Fruit fly (Drosophila melanogaster) whole organism, embryonic: ENCODE measurements around the gene Cyp4ac1.

Source experiments
- Blimp-1 ChIP-seq: fragments of 200-800 bp; sonication (Bioruptor generic); optimal IDR thresholded peaks from 3 replicates; lab custom pipeline; 2018; ENCODE audit warnings: missing biosample characterization, missing genetic modification characterization, mild to moderate bottlenecking, moderate library complexity, missing genetic modification reagents
- CG10366 ChIP-seq: fragments of 200-800 bp; sonication (Bioruptor generic); IDR thresholded peaks from 2 replicates; pipeline ENCODE4 v1.3.6; 2022; ENCODE audit warnings: missing biosample characterization, missing genetic modification characterization
- CG12104 ChIP-seq: fragments of 200-800 bp; sonication (Bioruptor generic); optimal IDR thresholded peaks from 3 replicates; lab custom pipeline; 2016; ENCODE audit warnings: missing biosample characterization, missing genetic modification characterization
- CG17612 ChIP-seq: fragments of 200-800 bp; sonication (Bioruptor generic); IDR thresholded peaks from 2 replicates; pipeline ENCODE4 v1.3.6; 2022; ENCODE audit warnings: missing biosample characterization, missing genetic modification characterization
- CG30020 ChIP-seq: fragments of 200-800 bp; optimal IDR thresholded peaks from 2 replicates; lab custom pipeline; 2019; ENCODE audit warnings: missing biosample characterization, mild to moderate bottlenecking, missing genetic modification characterization, moderate library complexity
- CG34376 ChIP-seq: fragments of 200-800 bp; sonication (Bioruptor generic); optimal IDR thresholded peaks from 2 replicates; lab custom pipeline; 2018; ENCODE audit warnings: missing biosample characterization, mild to moderate bottlenecking, missing genetic modification characterization
- CG4282 ChIP-seq: fragments of 200-800 bp; sonication (Bioruptor generic); optimal IDR thresholded peaks from 2 replicates; lab custom pipeline; 2016; ENCODE audit warnings: missing biosample characterization, missing genetic modification characterization
- CG4730 ChIP-seq: fragments of 200-800 bp; sonication (Bioruptor generic); IDR thresholded peaks from 2 replicates; pipeline ENCODE4 v1.3.6; 2022; ENCODE audit warnings: missing biosample characterization, missing genetic modification characterization
- CG5180 ChIP-seq: fragments of 200-800 bp; sonication (Bioruptor generic); optimal IDR thresholded peaks from 3 replicates; lab custom pipeline; 2017; ENCODE audit warnings: missing biosample characterization, missing genetic modification characterization, mild to moderate bottlenecking, moderate library complexity, missing genetic modification reagents
- CG5245 ChIP-seq: fragments of 200-800 bp; sonication (Bioruptor generic); optimal IDR thresholded peaks from 3 replicates; lab custom pipeline; 2016; ENCODE audit warnings: missing biosample characterization, missing genetic modification characterization
- CG7357 ChIP-seq: fragments of 200-800 bp; sonication (Bioruptor generic); IDR thresholded peaks from 3 replicates; pipeline ENCODE4 v1.3.6; 2022; ENCODE audit warnings: missing biosample characterization, missing genetic modification characterization
- CG7963 ChIP-seq: fragments of 200-800 bp; sonication (Bioruptor generic); IDR thresholded peaks from 3 replicates; pipeline ENCODE4 v1.3.6; 2022; ENCODE audit warnings: missing biosample characterization, missing genetic modification characterization; ENCODE audit not compliant: partially characterized antibody
- CG9437 ChIP-seq: fragments of 200-800 bp; sonication (Bioruptor generic); optimal IDR thresholded peaks from 2 replicates; lab custom pipeline; 2018; ENCODE audit warnings: missing biosample characterization, mild to moderate bottlenecking, missing genetic modification characterization
- Chrac-16 ChIP-seq: fragments of 200-800 bp; sonication (Bioruptor generic); optimal IDR thresholded peaks from 3 replicates; lab custom pipeline; 2016; ENCODE audit warnings: missing biosample characterization, missing genetic modification characterization
- Doc3 ChIP-seq: fragments of 200-800 bp; sonication (Bioruptor generic); IDR thresholded peaks from 3 replicates; pipeline ENCODE4 v1.3.6; 2022; ENCODE audit warnings: missing biosample characterization, missing genetic modification characterization; ENCODE audit not compliant: partially characterized antibody
- Eip74EF ChIP-seq, 2 experiments: fragments of 200-800 bp in 1 of 2; fragments of >200 bp in 1 of 2; sonication (Bioruptor generic) in 1 of 2; optimal IDR thresholded peaks; 2 replicates each; lab custom pipeline; 2017 to 2019; ENCODE audit warnings: missing biosample characterization in 2 of 2, missing genetic modification characterization in 2 of 2, mild to moderate bottlenecking in 1 of 2, moderate library complexity in 1 of 2
- Fer3 ChIP-seq: fragments of 200-800 bp; sonication (Bioruptor generic); optimal IDR thresholded peaks from 2 replicates; lab custom pipeline; 2018; ENCODE audit warnings: missing biosample characterization, mild to moderate bottlenecking, missing genetic modification characterization, moderate library complexity
- H15 ChIP-seq: fragments of 200-800 bp; sonication (Bioruptor generic); IDR thresholded peaks from 3 replicates; pipeline ENCODE4 v1.3.6; 2022; ENCODE audit warnings: missing biosample characterization, missing genetic modification characterization
- Hey ChIP-seq: fragments of 200-800 bp; sonication (Bioruptor generic); optimal IDR thresholded peaks from 3 replicates; lab custom pipeline; 2018; ENCODE audit warnings: missing biosample characterization, mild to moderate bottlenecking, missing genetic modification characterization
- Hr51 ChIP-seq, 2 experiments: fragments of 200-800 bp; sonication (Bioruptor generic); optimal IDR thresholded peaks; 2 replicates in 1 of 2; 3 replicates in 1 of 2; lab custom pipeline; 2016 to 2018; ENCODE audit warnings: missing biosample characterization in 2 of 2, missing genetic modification characterization in 2 of 2, mild to moderate bottlenecking in 1 of 2, moderate library complexity in 1 of 2
- Mad ChIP-seq: fragments of 200-800 bp; sonication (Bioruptor generic); optimal IDR thresholded peaks from 2 replicates; lab custom pipeline; 2016; ENCODE audit warnings: missing biosample characterization, missing genetic modification characterization
- Med ChIP-seq: fragments of 200-800 bp; sonication (Bioruptor generic); peaks from one replicate; lab custom pipeline; 2016; ENCODE audit warnings: missing biosample characterization, missing genetic modification characterization, mild to moderate bottlenecking, inconsistent platforms, moderate library complexity
- Mrtf ChIP-seq: fragments of 200-800 bp; sonication (Bioruptor generic); IDR thresholded peaks from 3 replicates; pipeline ENCODE4 v1.3.6; 2022; ENCODE audit warnings: missing biosample characterization, missing genetic modification characterization
- Nf-YB ChIP-seq: fragments of 200-800 bp; sonication (Bioruptor generic); optimal IDR thresholded peaks from 3 replicates; lab custom pipeline; 2019; ENCODE audit warnings: missing biosample characterization, mild to moderate bottlenecking, missing genetic modification characterization, moderate library complexity
- Optix ChIP-seq: fragments of 200-800 bp; sonication (Bioruptor generic); IDR thresholded peaks from 3 replicates; pipeline ENCODE4 v1.3.6; 2022; ENCODE audit warnings: missing biosample characterization, missing genetic modification characterization
- Pdp1 ChIP-seq, 2 experiments: fragments of 200-800 bp; sonication (Bioruptor generic); optimal IDR thresholded peaks; 3 replicates each; lab custom pipeline; 2016; ENCODE audit warnings: missing biosample characterization in 2 of 2, missing genetic modification characterization in 2 of 2, mild to moderate bottlenecking in 1 of 2, moderate library complexity in 1 of 2
- Tbp ChIP-seq: fragments of >200 bp; optimal IDR thresholded peaks from 2 replicates; lab custom pipeline; 2018; ENCODE audit warnings: missing biosample characterization, missing genetic modification characterization
- ab ChIP-seq: fragments of 200-800 bp; sonication (Bioruptor generic); optimal IDR thresholded peaks from 2 replicates; lab custom pipeline; 2016; ENCODE audit warnings: missing biosample characterization, missing genetic modification characterization
- bsh ChIP-seq, 2 experiments: fragments of 200-800 bp; sonication (Bioruptor generic); optimal IDR thresholded peaks; 2 replicates each; lab custom pipeline; 2017 to 2018; ENCODE audit warnings: mild to moderate bottlenecking in 2 of 2, missing biosample characterization in 2 of 2, missing genetic modification characterization in 2 of 2, moderate library complexity in 1 of 2
- corto ChIP-seq: fragments of 200-800 bp; sonication (Bioruptor generic); optimal IDR thresholded peaks from 2 replicates; lab custom pipeline; 2016; ENCODE audit warnings: missing biosample characterization, mild to moderate bottlenecking, missing genetic modification characterization, moderate library complexity
- da ChIP-seq: fragments of 200-800 bp; sonication (Bioruptor generic); optimal IDR thresholded peaks from 2 replicates; lab custom pipeline; 2016; ENCODE audit warnings: missing biosample characterization, missing genetic modification characterization
- exex ChIP-seq: fragments of 200-800 bp; sonication (Bioruptor generic); optimal IDR thresholded peaks from 4 replicates; lab custom pipeline; 2018; ENCODE audit warnings: missing biosample characterization, mild to moderate bottlenecking, missing genetic modification characterization, moderate library complexity
- ham ChIP-seq: fragments of 200-800 bp; sonication (Bioruptor generic); IDR thresholded peaks from 2 replicates; pipeline ENCODE4 v1.3.6; 2022; ENCODE audit warnings: missing biosample characterization, missing genetic modification characterization
- lbe ChIP-seq: fragments of 200-800 bp; sonication (Bioruptor generic); optimal IDR thresholded peaks from 2 replicates; lab custom pipeline; 2016; ENCODE audit warnings: missing biosample characterization, mild to moderate bottlenecking, missing genetic modification characterization
- nom ChIP-seq: fragments of 200-800 bp; sonication (Bioruptor generic); optimal IDR thresholded peaks from 2 replicates; lab custom pipeline; 2017; ENCODE audit warnings: missing biosample characterization, missing genetic modification characterization, mild to moderate bottlenecking, moderate library complexity, missing genetic modification reagents
- psq ChIP-seq: fragments of 200-800 bp; sonication (Bioruptor generic); optimal IDR thresholded peaks from 2 replicates; lab custom pipeline; 2017; ENCODE audit warnings: missing biosample characterization, missing genetic modification characterization
- ro ChIP-seq: fragments of 200-800 bp; sonication (Bioruptor generic); IDR thresholded peaks from 2 replicates; pipeline ENCODE4 v1.3.6; 2022; ENCODE audit warnings: missing biosample characterization, missing genetic modification characterization
- shn ChIP-seq: fragments of 200-800 bp; sonication (Bioruptor generic); optimal IDR thresholded peaks from 3 replicates; lab custom pipeline; 2016; ENCODE audit warnings: missing biosample characterization, missing genetic modification characterization
- ssp ChIP-seq: fragments of 200-800 bp; sonication (Bioruptor generic); IDR thresholded peaks from 2 replicates; pipeline ENCODE4 v1.3.6; 2022; ENCODE audit warnings: missing biosample characterization, missing genetic modification characterization
- sug ChIP-seq: fragments of 200-800 bp; optimal IDR thresholded peaks from 2 replicates; lab custom pipeline; 2019; ENCODE audit warnings: missing biosample characterization, mild to moderate bottlenecking, missing genetic modification characterization, moderate library complexity
- wor ChIP-seq: fragments of 200-800 bp; sonication (Bioruptor generic); IDR thresholded peaks from 2 replicates; pipeline ENCODE4 v1.3.6; 2022; ENCODE audit warnings: missing biosample characterization, missing genetic modification characterization

Cyp4ac1 gene

DNA sequence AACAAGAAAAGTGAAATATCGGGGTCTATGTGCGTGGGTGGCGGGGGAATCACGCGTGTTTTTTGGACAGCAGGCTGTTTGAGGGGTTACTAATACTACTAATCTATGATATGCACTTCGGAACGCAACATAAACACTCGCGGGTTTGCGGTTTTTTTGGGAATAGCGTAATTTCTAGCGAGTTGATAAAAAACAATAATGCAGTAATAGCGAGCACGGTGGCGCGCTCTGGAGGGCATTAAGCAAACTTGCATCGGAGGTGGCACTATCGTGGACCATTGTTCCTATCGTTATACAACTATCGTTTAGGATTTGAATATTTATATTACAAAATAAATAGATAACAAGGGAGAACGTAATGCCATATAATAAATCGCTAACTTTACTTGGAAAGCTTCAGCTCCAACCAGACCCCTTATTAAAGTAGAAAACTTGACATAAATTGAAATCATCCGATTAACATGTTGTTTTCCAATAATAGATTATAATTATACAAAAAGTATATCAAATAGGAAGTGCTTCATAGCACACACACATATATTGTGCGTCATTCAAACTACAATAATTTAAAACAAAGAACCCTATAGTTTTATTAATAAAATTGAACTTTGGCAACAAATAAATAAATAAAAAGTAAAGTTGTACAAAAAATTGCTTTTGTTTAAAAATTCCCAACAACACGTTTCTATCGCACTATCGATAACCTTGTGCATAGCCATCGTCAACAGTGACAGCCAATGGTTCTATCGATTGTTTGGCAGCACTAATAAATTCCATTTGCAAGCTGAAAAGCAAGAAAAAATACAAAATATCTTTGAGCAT lies 14.7 kb downstream of the Cyp4ac1 start, which contains the start of the genes Nin and Bub1 (continued):
- TF ChIP-seq Eip74EF (GFP tag; optimal IDR thresholded peaks at IDR 0.05; lab: Kevin White, UChicago) (no peak), CG5245 (GFP tag; lab: Kevin White, UChicago) (peak; percentile 22), CG4282 (GFP tag; lab: Kevin White, UChicago) (no peak), Nf-YB (GFP tag; lab: Kevin White, UChicago) (no peak), CG10366 (GFP tag; lab: Robert Waterston, UW) (no peak; the same call in 1 of the 2 replicates), shn (GFP tag; lab: Kevin White, UChicago) (peak; percentile 11), ssp (GFP tag; lab: Robert Waterston, UW) (no peak), H15 (GFP tag; lab: Robert Waterston, UW) (no peak), CG30020 (peak; percentile 46), Mad (no peak), Blimp-1 (GFP tag; lab: Kevin White, UChicago) (no peak), CG12104 (GFP tag; lab: Kevin White, UChicago) (no peak)

DNA sequence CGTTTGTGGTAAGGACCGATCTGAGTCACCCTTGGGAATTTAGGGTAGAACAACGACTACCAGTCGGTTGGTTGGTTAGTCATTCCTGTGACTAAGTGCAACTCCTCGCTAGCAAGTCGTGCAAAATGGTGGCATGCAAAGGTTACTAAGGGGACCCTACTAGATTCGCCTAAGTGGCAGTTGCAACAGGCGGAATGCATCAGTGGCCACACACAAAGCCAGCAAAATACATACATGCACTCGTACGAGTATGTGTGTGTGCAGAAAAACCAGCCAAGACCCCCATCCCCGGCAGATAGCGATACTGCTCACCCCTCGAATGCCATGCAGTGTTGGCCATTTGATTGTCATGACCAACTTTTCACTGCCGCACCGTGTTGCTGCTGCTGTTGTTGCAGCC lies 21.0 kb downstream of the Cyp4ac1 start:
- TF ChIP-seq Chrac-16, result no peak
- TF ChIP-seq Doc3, result 0 out of 3 replicates have a peak, but pooled peaks have one; percentile 16
- peak; percentile 64 for TF ChIP-seq nom
- no peak for TF ChIP-seq bsh (GFP tag; optimal IDR thresholded peaks at IDR 0.05; lab: Kevin White, UChicago)
- TF ChIP-seq CG5180, result peak; percentile 35

DNA sequence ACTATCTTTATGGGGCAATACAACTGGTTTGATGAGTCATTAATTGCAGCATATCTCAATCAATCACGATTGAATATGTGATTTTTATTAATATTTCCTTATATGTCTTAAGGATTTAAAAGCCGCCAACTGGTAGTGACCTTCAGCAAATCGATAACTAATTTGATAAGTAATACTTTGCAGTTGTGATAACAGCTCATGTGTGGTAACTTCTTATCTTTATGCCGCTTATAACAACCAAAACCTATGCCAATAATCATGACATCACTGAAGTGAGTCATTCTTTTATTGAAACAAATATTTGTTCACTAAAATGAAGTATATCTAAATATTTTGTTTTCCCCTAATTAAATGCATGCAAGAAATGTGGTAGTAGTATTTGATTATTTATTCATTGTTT lies 22.1 kb downstream of the Cyp4ac1 start:
- TF ChIP-seq Pdp1 (GFP tag; optimal IDR thresholded peaks at IDR 0.05; lab: Kevin White, UChicago) (peak in 1 of 2 experiments; percentile 29), ro (no peak), wor (GFP tag; lab: Robert Waterston, UW) (no peak), exex (tag; lab: Kevin White, UChicago) (peak; percentile 48), sug (tag; lab: Kevin White, UChicago) (peak; percentile 95), CG34376 (peak; percentile 0)

DNA sequence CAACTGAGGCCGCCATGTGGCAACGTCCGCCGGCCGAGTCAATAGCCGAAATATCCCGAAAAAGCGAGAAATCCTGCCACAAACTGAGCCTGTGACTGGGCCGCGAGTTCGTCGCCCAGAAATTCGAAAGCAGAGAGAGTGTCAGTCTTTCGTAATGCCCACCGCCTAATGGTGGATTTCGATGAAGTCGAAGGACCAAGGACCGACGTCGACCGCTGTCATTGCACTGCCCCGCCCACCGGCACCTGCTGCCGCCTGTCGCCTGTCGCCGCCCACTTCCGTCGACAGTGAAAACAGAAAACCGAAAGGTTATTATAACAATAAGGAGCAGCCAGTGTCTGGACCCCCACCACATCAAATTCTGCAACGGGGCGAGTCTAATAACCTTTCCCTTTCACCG lies 22.8 kb downstream of the Cyp4ac1 start:
- no peak for TF ChIP-seq CG17612 (GFP tag; lab: Robert Waterston, UW)
- TF ChIP-seq Tbp (GFP tag; lab: Kevin White, UChicago), result no peak
- TF ChIP-seq ham (GFP tag; lab: Robert Waterston, UW), result no peak
- 0 out of 3 replicates have a peak, but pooled peaks have one; percentile 35 for TF ChIP-seq CG7963 (GFP tag; lab: Robert Waterston, UW)
- TF ChIP-seq Hey (tag; lab: Kevin White, UChicago), result no peak
- TF ChIP-seq CG7357, result no peak
- TF ChIP-seq psq (GFP tag; lab: Kevin White, UChicago), result no peak
- TF ChIP-seq Med (GFP tag; lab: Kevin White, UChicago), result peak; percentile 68

DNA sequence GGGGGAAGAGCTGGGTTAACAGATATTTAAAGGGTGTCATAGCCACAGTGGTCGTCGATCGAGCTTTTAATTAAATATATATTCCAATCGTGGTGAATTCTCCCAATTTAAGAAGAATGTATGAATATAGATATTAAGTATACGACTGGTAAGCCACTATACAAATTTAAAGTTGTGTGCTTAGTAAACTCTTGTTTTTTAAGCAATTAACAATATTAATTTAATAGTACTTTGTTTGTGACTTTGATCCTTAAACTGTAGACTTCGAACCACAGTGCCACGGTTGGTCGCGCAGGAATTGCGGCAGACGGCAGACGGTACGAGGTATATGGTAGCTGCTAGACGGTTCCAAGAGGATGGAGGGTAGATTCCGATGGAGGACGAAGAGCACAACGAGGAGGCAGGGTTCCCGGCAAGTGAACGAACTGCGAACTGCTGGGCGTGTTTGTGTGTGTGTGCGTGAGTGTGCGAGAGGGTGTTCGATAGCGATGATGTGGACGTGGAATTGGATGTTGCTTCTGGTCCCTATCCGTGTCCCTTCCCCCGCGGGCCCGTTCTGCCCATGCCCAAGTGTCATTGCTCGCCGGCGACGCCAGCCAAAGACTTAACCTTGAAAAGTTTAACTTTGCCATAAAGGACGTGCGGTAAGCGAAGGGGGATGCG lies 23.9 kb downstream of the Cyp4ac1 start:
- TF ChIP-seq corto (peak; percentile 44), ab (GFP tag; lab: Kevin White, UChicago) (no peak), Optix (GFP tag; lab: Robert Waterston, UW) (no peak), Mrtf (GFP tag; lab: Robert Waterston, UW) (no peak), Med (GFP tag; lab: Kevin White, UChicago) (peak; percentile 49), nom (peak; percentile 94), lbe (GFP tag; lab: Kevin White, UChicago) (peak; percentile 74), da (no peak), Hr51 (GFP tag; optimal IDR thresholded peaks at IDR 0.05; lab: Kevin White, UChicago) (no peak), CG9437 (no peak), bsh (GFP tag; optimal IDR thresholded peaks at IDR 0.05; lab: Kevin White, UChicago) (peak in 1 of 2 experiments; percentile 88), Fer3 (tag; lab: Kevin White, UChicago) (no peak), CG4730 (GFP tag; lab: Robert Waterston, UW) (no peak), CG5180 (peak; percentile 6)
